Worm (Caenorhabditis elegans) whole organism, L4 larva: Measurements from ENCODE around the gene ZC374.2.
A peak's percentile ranks its signal among the peaks of the same experiment; 100 is the strongest.

Source experiments
- D1046.2 ChIP-seq: fragments of 200-800 bp; sonication (Bioruptor generic); IDR thresholded peaks from 2 replicates; pipeline ENCODE4 v1.3.6; 2022; ENCODE audit warnings: missing genetic modification characterization, missing compliant biosample characterization
- F37D6.2 ChIP-seq: sonication (generic microtip); optimal IDR thresholded peaks from 2 replicates; lab custom pipeline; 2016; ENCODE audit warnings: mild to moderate bottlenecking, missing genetic modification characterization, missing compliant biosample characterization
- T26A8.4 ChIP-seq: fragments of 200-800 bp; sonication (Bioruptor generic); IDR thresholded peaks from 2 replicates; pipeline ENCODE4 v1.3.6; 2022; ENCODE audit warnings: missing genetic modification characterization, missing compliant biosample characterization
- ZK337.2 ChIP-seq: fragments of 200-800 bp; sonication (Bioruptor generic); IDR thresholded peaks from 2 replicates; pipeline ENCODE4 v1.3.6; 2022; ENCODE audit warnings: missing genetic modification reagents, missing genetic modification characterization, missing compliant biosample characterization
- ZK546.5 ChIP-seq, 2 experiments: sonication (generic microtip); optimal IDR thresholded peaks; 2 replicates each; lab custom pipeline; 2017; ENCODE audit warnings: missing biosample characterization in 2 of 2, missing genetic modification characterization in 2 of 2
- aha-1 ChIP-seq: fragments of 150-350 bp; peaks from one replicate; lab custom pipeline; 2014; ENCODE audit warnings: missing biosample characterization, missing genetic modification characterization
- aly-2 ChIP-seq: sonication (generic microtip); optimal IDR thresholded peaks from 2 replicates; lab custom pipeline; 2018; ENCODE audit warnings: missing biosample characterization, missing genetic modification characterization
- ceh-28 ChIP-seq: fragments of 150-350 bp; optimal IDR thresholded peaks from 2 replicates; lab custom pipeline; 2014; ENCODE audit warnings: missing biosample characterization, missing genetic modification reagents, missing genetic modification characterization
- ctbp-1 ChIP-seq: fragments of 200-800 bp; sonication (Bioruptor generic); IDR thresholded peaks from 2 replicates; pipeline ENCODE4 v1.3.6; 2022; ENCODE audit warnings: missing genetic modification reagents, missing genetic modification characterization, missing compliant biosample characterization
- daf-16 ChIP-seq, 3 experiments: sonication (generic microtip); optimal IDR thresholded peaks; 2 replicates each; lab custom pipeline; 2016 to 2017; ENCODE audit warnings: missing genetic modification characterization in 3 of 3, missing genetic modification reagents in 3 of 3, mild to moderate bottlenecking in 2 of 3, missing compliant biosample characterization in 2 of 3, missing biosample characterization in 1 of 3, moderate library complexity in 1 of 3
- daf-19 ChIP-seq: fragments of 200-800 bp; sonication (Bioruptor generic); conservative IDR thresholded peaks from 2 replicates; pipeline ENCODE4 v1.3.6; 2022; ENCODE audit warnings: missing genetic modification characterization, missing compliant biosample characterization
- dmd-9 ChIP-seq: fragments of 200-800 bp; sonication (Bioruptor generic); IDR thresholded peaks from 2 replicates; pipeline ENCODE4 v1.3.6; 2022; ENCODE audit warnings: missing genetic modification reagents, missing genetic modification characterization, missing compliant biosample characterization
- dpl-1 ChIP-seq: fragments of 150-350 bp; optimal IDR thresholded peaks from 2 replicates; lab custom pipeline; 2014; ENCODE audit warnings: missing biosample characterization, missing genetic modification reagents, missing genetic modification characterization
- dve-1 ChIP-seq: sonication (generic microtip); optimal IDR thresholded peaks from 2 replicates; lab custom pipeline; 2017; ENCODE audit warnings: antibody characterized with exemption, mild to moderate bottlenecking, missing genetic modification characterization, missing compliant biosample characterization; ENCODE audit not compliant: insufficient read depth
- fos-1 ChIP-seq: fragments of 150-350 bp; optimal IDR thresholded peaks from 2 replicates; lab custom pipeline; 2014; ENCODE audit warnings: missing biosample characterization, missing genetic modification characterization
- gei-8 ChIP-seq: fragments of 200-800 bp; sonication (Bioruptor generic); optimal IDR thresholded peaks from 2 replicates; lab custom pipeline; 2018; ENCODE audit warnings: mild to moderate bottlenecking, missing genetic modification characterization, missing compliant biosample characterization
- hlh-11 ChIP-seq: fragments of 200-800 bp; sonication (Bioruptor generic); optimal IDR thresholded peaks from 2 replicates; lab custom pipeline; 2018; ENCODE audit warnings: mild to moderate bottlenecking, missing genetic modification characterization, missing compliant biosample characterization
- hmg-1.1 ChIP-seq: fragments of 200-800 bp; sonication (Bioruptor generic); IDR thresholded peaks from 2 replicates; pipeline ENCODE4 v1.3.6; 2022; ENCODE audit warnings: missing genetic modification reagents, missing genetic modification characterization, missing compliant biosample characterization
- lin-1 ChIP-seq: fragments of 200-800 bp; sonication (Bioruptor generic); IDR thresholded peaks from 2 replicates; pipeline ENCODE4 v1.3.6; 2022; ENCODE audit warnings: missing genetic modification reagents, missing genetic modification characterization, missing compliant biosample characterization
- lin-29 ChIP-seq: fragments of 200-800 bp; sonication (Bioruptor generic); IDR thresholded peaks from 2 replicates; pipeline ENCODE4 v1.3.6; 2022; ENCODE audit warnings: missing genetic modification reagents, missing genetic modification characterization, missing compliant biosample characterization
- lin-39 ChIP-seq: fragments of 150-350 bp; optimal IDR thresholded peaks from 2 replicates; lab custom pipeline; 2014; ENCODE audit warnings: missing biosample characterization, missing genetic modification reagents, missing genetic modification characterization
- lir-3 ChIP-seq: sonication (generic microtip); optimal IDR thresholded peaks from 2 replicates; lab custom pipeline; 2016; ENCODE audit warnings: mild to moderate bottlenecking, missing genetic modification characterization, missing compliant biosample characterization
- lsy-2 ChIP-seq, 2 experiments: fragments of 150-350 bp in 1 of 2; sonication (generic microtip) in 1 of 2; optimal IDR thresholded peaks; 2 replicates each; lab custom pipeline; 2014 to 2017; ENCODE audit warnings: missing biosample characterization in 2 of 2, missing genetic modification characterization in 2 of 2
- mdl-1 ChIP-seq, 2 experiments: fragments of 150-350 bp in 1 of 2; sonication (generic microtip) in 1 of 2; optimal IDR thresholded peaks; 2 replicates each; lab custom pipeline; 2014 to 2017; ENCODE audit warnings: missing biosample characterization in 2 of 2, missing genetic modification characterization in 2 of 2
- mep-1 ChIP-seq: fragments of 150-350 bp; sonication (generic microtip); optimal IDR thresholded peaks from 3 replicates; lab custom pipeline; 2014; ENCODE audit warnings: missing biosample characterization, missing genetic modification characterization
- mes-2 ChIP-seq: sonication (generic microtip); optimal IDR thresholded peaks from 2 replicates; lab custom pipeline; 2016; ENCODE audit warnings: missing genotype, mild to moderate bottlenecking, missing genetic modification characterization, missing compliant biosample characterization; ENCODE audit not compliant: poor library complexity, severe bottlenecking
- mxl-2 ChIP-seq: fragments of 200-800 bp; sonication (Bioruptor generic); conservative IDR thresholded peaks from 2 replicates; pipeline ENCODE4 v1.3.6; 2022; ENCODE audit warnings: missing genetic modification reagents, missing genetic modification characterization, missing compliant biosample characterization
- mxl-3 ChIP-seq: fragments of 200-800 bp; sonication (Bioruptor generic); optimal IDR thresholded peaks from 2 replicates; lab custom pipeline; 2018; ENCODE audit warnings: mild to moderate bottlenecking, missing genetic modification characterization, missing compliant biosample characterization
- nhr-10 ChIP-seq: fragments of 150-350 bp; optimal IDR thresholded peaks from 2 replicates; lab custom pipeline; 2014; ENCODE audit warnings: missing biosample characterization, missing genetic modification characterization
- nhr-11 ChIP-seq: fragments of 150-350 bp; optimal IDR thresholded peaks from 2 replicates; lab custom pipeline; 2014; ENCODE audit warnings: missing biosample characterization, missing genetic modification characterization
- nhr-111 ChIP-seq: fragments of 200-800 bp; sonication (Bioruptor generic); optimal IDR thresholded peaks from 2 replicates; lab custom pipeline; 2018; ENCODE audit warnings: mild to moderate bottlenecking, missing genetic modification characterization, missing compliant biosample characterization
- nhr-28 ChIP-seq: fragments of 150-350 bp; optimal IDR thresholded peaks from 2 replicates; lab custom pipeline; 2014; ENCODE audit warnings: missing biosample characterization, missing genetic modification characterization
- nhr-76 ChIP-seq: fragments of 150-350 bp; optimal IDR thresholded peaks from 2 replicates; lab custom pipeline; 2014; ENCODE audit warnings: missing biosample characterization, missing genetic modification characterization
- php-3 ChIP-seq: fragments of 200-800 bp; sonication (Bioruptor generic); IDR thresholded peaks from 2 replicates; pipeline ENCODE4 v1.3.6; 2022; ENCODE audit warnings: missing genetic modification reagents, missing genetic modification characterization, missing compliant biosample characterization
- rbr-2 ChIP-seq: sonication (generic microtip); optimal IDR thresholded peaks from 2 replicates; lab custom pipeline; 2016; ENCODE audit warnings: missing genotype, missing genetic modification characterization, missing compliant biosample characterization
- sdz-12 ChIP-seq: fragments of 200-800 bp; sonication (Bioruptor generic); optimal IDR thresholded peaks from 2 replicates; lab custom pipeline; 2018; ENCODE audit warnings: mild to moderate bottlenecking, missing genetic modification characterization, missing compliant biosample characterization
- skn-1 ChIP-seq: fragments of 150-350 bp; optimal IDR thresholded peaks from 2 replicates; lab custom pipeline; 2014; ENCODE audit warnings: missing biosample characterization, missing genetic modification characterization
- snpc-4 ChIP-seq: fragments of 150-350 bp; optimal IDR thresholded peaks from 2 replicates; lab custom pipeline; 2014; ENCODE audit warnings: missing biosample characterization, missing genetic modification characterization
- tra-1 ChIP-seq: fragments of 200-800 bp; sonication (Bioruptor generic); IDR thresholded peaks from 2 replicates; pipeline ENCODE4 v1.3.6; 2022; ENCODE audit warnings: missing genetic modification reagents, missing genetic modification characterization, missing compliant biosample characterization
- unc-130 ChIP-seq: sonication (generic microtip); optimal IDR thresholded peaks from 2 replicates; lab custom pipeline; 2016; ENCODE audit warnings: missing genetic modification reagents, missing genetic modification characterization, missing compliant biosample characterization
- unc-39 ChIP-seq: sonication (generic microtip); optimal IDR thresholded peaks from 2 replicates; lab custom pipeline; 2017; ENCODE audit warnings: missing biosample characterization, missing genetic modification characterization
- unc-62 ChIP-seq, 3 experiments: fragments of 150-350 bp in 1 of 3; sonication (generic microtip); optimal IDR thresholded peaks in 2 of 3; peaks in 1 of 3; 1 replicate in 1 of 3; 2 replicates in 2 of 3; lab custom pipeline; 2014 to 2017; ENCODE audit warnings: missing biosample characterization in 3 of 3, missing genetic modification characterization in 3 of 3, missing genetic modification reagents in 3 of 3, missing genotype in 1 of 3
- zip-11 ChIP-seq: fragments of 200-800 bp; sonication (Bioruptor generic); IDR thresholded peaks from 2 replicates; pipeline ENCODE4 v1.3.6; 2022; ENCODE audit warnings: missing genetic modification characterization, missing compliant biosample characterization
- ztf-7 ChIP-seq: fragments of 150-350 bp; optimal IDR thresholded peaks from 2 replicates; lab custom pipeline; 2014; ENCODE audit warnings: missing biosample characterization, missing genetic modification characterization

ZC374.2 gene

DNA sequence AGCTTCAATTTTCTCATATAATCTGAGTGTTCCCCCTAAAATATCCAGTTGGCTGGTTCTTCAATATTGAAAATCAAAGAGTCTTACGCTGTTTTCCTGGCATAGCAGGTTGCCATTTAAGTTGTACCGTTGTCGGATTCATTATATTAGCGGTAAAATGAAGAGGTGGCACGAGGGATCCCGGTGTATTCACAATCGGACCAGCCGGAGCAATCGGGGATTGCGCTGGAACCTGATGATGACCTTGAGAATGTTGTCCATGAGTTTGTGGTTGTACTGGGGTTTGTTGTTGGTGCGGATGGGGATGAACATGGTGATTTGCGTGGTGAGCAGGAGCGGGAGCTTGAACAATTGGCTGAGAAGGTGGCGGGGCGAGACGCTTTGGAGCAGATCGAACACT is 2.8 kb downstream of the ZC374.2 start:
- TF ChIP-seq aha-1 (peak; percentile 94), lir-3 (tag; lab: Kevin White, UChicago) (no peak), ceh-28 (tag; lab: Kevin White, UChicago) (no peak)

- no peak for TF ChIP-seq ctbp-1 (GFP tag; lab: Robert Waterston, UW)
- no peak for TF ChIP-seq daf-16 (GFP tag; optimal IDR thresholded peaks at IDR 0.05; lab: Kevin White, UChicago)
- TF ChIP-seq daf-16 (tag; optimal IDR thresholded peaks at IDR 0.05; lab: Kevin White, UChicago) = peak; percentile 88
- peak in 1 of 2 experiments; percentile 29 for TF ChIP-seq unc-62 (GFP tag; optimal IDR thresholded peaks at IDR 0.05 in 1 of 2; lab: Kevin White, UChicago)
- no peak for TF ChIP-seq unc-62 (tag; optimal IDR thresholded peaks at IDR 0.05; lab: Kevin White, UChicago)
- TF ChIP-seq snpc-4 (tag; lab: Kevin White, UChicago) = no peak
Observed at ce11 chrX:10030836-10031235, 16.4 kb downstream of the ZC374.2 start, which contains the start of gene sek-6. TSS of gene sek-6 (plus strand) at chrX:10031150.

DNA sequence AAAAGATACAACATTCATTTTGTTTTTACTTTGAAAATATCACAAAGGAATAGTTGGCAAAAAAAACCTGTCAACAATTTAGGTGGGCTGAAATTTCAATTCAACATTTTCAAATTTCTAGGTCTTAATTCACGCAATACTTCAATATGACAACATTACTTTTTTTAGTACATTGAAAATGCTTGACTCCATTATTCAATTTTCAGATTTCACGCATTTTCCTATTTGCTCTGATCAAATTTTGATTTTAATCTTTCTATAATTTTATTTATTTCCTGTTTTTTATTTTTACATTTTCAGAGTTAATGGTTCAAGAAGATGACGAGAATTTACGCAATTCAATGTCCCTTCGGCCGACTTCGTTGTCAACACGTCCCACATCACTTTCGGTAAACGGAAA is 19.7 kb downstream of the ZC374.2 start, which contains the start of gene mkk-4:
Gene mkk-4 (plus strand): TSS at position 301 of the 400 bp plus-strand sequence.
- TF ChIP-seq daf-19 (GFP tag; lab: Robert Waterston, UW) = no peak
- no peak for TF ChIP-seq dmd-9 (GFP tag; lab: Robert Waterston, UW)
- TF ChIP-seq lin-39 (tag; lab: Kevin White, UChicago) = no peak
- TF ChIP-seq F37D6.2 (tag; lab: Kevin White, UChicago) = no peak
- TF ChIP-seq gei-8 = no peak
- TF ChIP-seq fos-1 (tag; lab: Kevin White, UChicago) = no peak
- no peak for TF ChIP-seq skn-1
- no peak for TF ChIP-seq nhr-28 (tag; lab: Kevin White, UChicago)

- TF ChIP-seq unc-130 (GFP tag; lab: Kevin White, UChicago) (no peak), ceh-28 (tag; lab: Kevin White, UChicago) (peak; percentile 13), tra-1 (0 out of 2 replicates have a peak, but pooled peaks have one; percentile 14), lin-29 (no peak), dve-1 (peak; percentile 66), rbr-2 (peak; percentile 44), mxl-3 (peak; percentile 39), lin-1 (no peak), nhr-10 (tag; lab: Kevin White, UChicago) (no peak), ZK546.5 (tag; optimal IDR thresholded peaks at IDR 0.05; lab: Kevin White, UChicago) (no peak), snpc-4 (tag; lab: Kevin White, UChicago) (no peak), lsy-2 (tag; optimal IDR thresholded peaks at IDR 0.05; lab: Kevin White, UChicago) (peak in 1 of 2 experiments; percentile 39), ctbp-1 (GFP tag; lab: Robert Waterston, UW) (peak; percentile 65; the same call in 1 of the 2 replicates), daf-16 (GFP tag; optimal IDR thresholded peaks at IDR 0.05; lab: Kevin White, UChicago) (peak in 1 of 2 experiments; percentile 40), daf-16 (tag; optimal IDR thresholded peaks at IDR 0.05; lab: Kevin White, UChicago) (no peak), aha-1 (peak; percentile 54), hlh-11 (tag; lab: Kevin White, UChicago) (peak; percentile 55), mdl-1 (tag; optimal IDR thresholded peaks at IDR 0.05; lab: Kevin White, UChicago) (peak in 1 of 2 experiments; percentile 72), ztf-7 (no peak), nhr-76 (tag; lab: Kevin White, UChicago) (no peak), T26A8.4 (GFP tag; lab: Robert Waterston, UW) (no peak), unc-39 (tag; lab: Kevin White, UChicago) (no peak), nhr-11 (tag; lab: Kevin White, UChicago) (peak; percentile 29), mes-2 (tag; lab: Kevin White, UChicago) (peak; percentile 13), sdz-12 (GFP tag; lab: Kevin White, UChicago) (no peak), mep-1 (tag; lab: Kevin White, UChicago) (peak; percentile 53), D1046.2 (GFP tag; lab: Robert Waterston, UW) (no peak), aly-2 (tag; lab: Kevin White, UChicago) (no peak), zip-11 (GFP tag; lab: Robert Waterston, UW) (no peak), ZK337.2 (GFP tag; lab: Robert Waterston, UW) (no peak), php-3 (GFP tag; lab: Robert Waterston, UW) (no peak), hmg-1.1 (peak; percentile 48; the same call in 1 of the 2 replicates), dpl-1 (GFP tag; lab: Kevin White, UChicago) (peak; percentile 10), nhr-111 (GFP tag; lab: Kevin White, UChicago) (no peak), mxl-2 (GFP tag; lab: Robert Waterston, UW) (no peak), F37D6.2 (tag; lab: Kevin White, UChicago) (no peak)
Observed at ce11 chrX:10026347-10026746, 20.9 kb downstream of the ZC374.2 start.
